Fruit fly (Drosophila melanogaster): ENCODE results near the gene Snoo.

Gene Snoo

dm6 chr2L:7940459-7941343 is 43.3 kb downstream of the Snoo start (continued):
- TF ChIP-seq CG10267 (tag; optimal IDR thresholded peaks at IDR 0.05) (no peak), Myb (GFP tag; optimal IDR thresholded peaks at IDR 0.05) (no peak), CG6175 (GFP tag; IDR thresholded peaks at IDR 0.05) (no peak), sc (optimal IDR thresholded peaks at IDR 0.05) (no peak), sc (GFP tag; optimal IDR thresholded peaks at IDR 0.05) (no peak), Camta (GFP tag; optimal IDR thresholded peaks at IDR 0.05) (no peak), CG7372 (GFP tag; IDR thresholded peaks at IDR 0.05) (no peak), ftz-f1 (GFP tag; optimal IDR thresholded peaks at IDR 0.05) (no peak), CTCF (GFP tag; optimal IDR thresholded peaks at IDR 0.05) (no peak), CG4730 (GFP tag; IDR thresholded peaks at IDR 0.05) (no peak), CG10543 (GFP tag; optimal IDR thresholded peaks at IDR 0.05) (peak; percentile 89), caup (GFP tag; optimal IDR thresholded peaks at IDR 0.05; ENCODE audit: severe bottlenecking) (peak; percentile 58), Sox102F (GFP tag; optimal IDR thresholded peaks at IDR 0.05) (no peak), CG34224 (GFP tag; IDR thresholded peaks at IDR 0.05; ENCODE audit: partially characterized antibody) (no peak), Spps (tag; optimal IDR thresholded peaks at IDR 0.05) (no peak), CG13123 (GFP tag; optimal IDR thresholded peaks at IDR 0.05) (no peak), Fer3 (tag; optimal IDR thresholded peaks at IDR 0.05) (peak; percentile 39), dmrt11E (tag; optimal IDR thresholded peaks at IDR 0.05) (no peak), Awh (GFP tag; IDR thresholded peaks at IDR 0.05) (0 out of 2 replicates have a peak, but pooled peaks have one; percentile 36), zfh1 (GFP tag; IDR thresholded peaks at IDR 0.05) (no peak), CG3407 (GFP tag; optimal IDR thresholded peaks at IDR 0.05) (no peak), CG6854 (GFP tag; optimal IDR thresholded peaks at IDR 0.05) (peak; percentile 46), pum (GFP tag; optimal IDR thresholded peaks at IDR 0.05) (no peak), sens (GFP tag) (no peak), tin (GFP tag; optimal IDR thresholded peaks at IDR 0.05) (no peak), ken (GFP tag; IDR thresholded peaks at IDR 0.05) (no peak), CG18262 (tag; optimal IDR thresholded peaks at IDR 0.05) (no peak), CG4854 (GFP tag; optimal IDR thresholded peaks at IDR 0.05) (no peak), ham (GFP tag; IDR thresholded peaks at IDR 0.05) (no peak), CG34376 (GFP tag; optimal IDR thresholded peaks at IDR 0.05) (peak; percentile 84), chinmo (GFP tag; IDR thresholded peaks at IDR 0.05; ENCODE audit: partially characterized antibody) (0 out of 4 replicates have a peak, but pooled peaks have one; percentile 34), NC2α (GFP tag; optimal IDR thresholded peaks at IDR 0.05) (no peak), ab (GFP tag; optimal IDR thresholded peaks at IDR 0.05) (no peak), Max (GFP tag; optimal IDR thresholded peaks at IDR 0.05) (no peak), CG13287 (GFP tag; IDR thresholded peaks at IDR 0.05; ENCODE audit: partially characterized antibody) (no peak), CG33213 (GFP tag; optimal IDR thresholded peaks at IDR 0.05) (no peak), CG43689 (GFP tag; IDR thresholded peaks at IDR 0.05) (no peak), trem (tag; optimal IDR thresholded peaks at IDR 0.05) (no peak), MBD-R2 (GFP tag; IDR thresholded peaks at IDR 0.05) (no peak), Dip2 (GFP tag; IDR thresholded peaks at IDR 0.05) (no peak), CG16863 (GFP tag; optimal IDR thresholded peaks at IDR 0.05) (no peak), H15 (GFP tag; IDR thresholded peaks at IDR 0.05) (no peak), BtbVII (GFP tag; optimal IDR thresholded peaks at IDR 0.05) (peak; percentile 33), CG32767 (GFP tag; IDR thresholded peaks at IDR 0.05) (no peak), CG8089 (GFP tag; optimal IDR thresholded peaks at IDR 0.05) (no peak), CG1024 (GFP tag; IDR thresholded peaks at IDR 0.05) (no peak), gfzf (GFP tag; optimal IDR thresholded peaks at IDR 0.05) (no peak), CG14441 (GFP tag; IDR thresholded peaks at IDR 0.05) (no peak), Mad (GFP tag; optimal IDR thresholded peaks at IDR 0.05) (no peak), peb (GFP tag; IDR thresholded peaks at IDR 0.05) (no peak), CG7786 (GFP tag; optimal IDR thresholded peaks at IDR 0.05) (no peak)

Measured in whole organism, embryonic.